Worm (Caenorhabditis elegans) whole organism, L4/young adult: ENCODE measurements around the gene ZK1037.6.

ENCODE experiments used
- W03F9.2 ChIP-seq: fragments of 150-350 bp; optimal IDR thresholded peaks from 2 replicates; lab custom pipeline; 2014; ENCODE audit warnings: missing biosample characterization, missing genetic modification characterization
- him-1 ChIP-seq: sonication (generic microtip); optimal IDR thresholded peaks from 2 replicates; lab custom pipeline; 2016; ENCODE audit warnings: missing genotype, missing genetic modification reagents, missing genetic modification characterization, missing compliant biosample characterization

DNA sequence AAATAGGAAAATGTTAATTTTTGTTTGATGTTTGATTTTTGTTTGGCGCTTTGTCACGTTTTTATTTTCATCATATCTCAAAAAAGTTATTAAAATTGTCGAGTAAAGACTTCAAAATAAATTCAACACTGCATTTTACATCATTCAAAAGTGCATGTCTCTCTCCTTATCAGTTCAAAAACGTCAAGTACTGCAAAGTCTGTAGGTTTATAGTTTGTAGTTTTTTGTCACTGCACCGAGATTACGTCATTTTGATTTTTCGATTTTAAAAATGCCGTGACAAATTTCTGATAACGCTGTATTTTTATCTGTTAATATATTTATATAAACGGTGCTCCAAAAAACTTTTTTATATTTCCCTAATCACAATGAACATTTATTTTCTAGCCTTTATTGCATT is 27.1 kb upstream of the ZK1037.6 start, which contains the start of gene C29F3.7:
- TF ChIP-seq him-1, result no peak
- TF ChIP-seq W03F9.2 (tag; lab: Kevin White, UChicago), result no peak
